Fruit fly (Drosophila melanogaster) whole organism, prepupa: ENCODE results near the gene Cyp313a3.
A peak's percentile ranks its signal among the peaks of the same experiment; 100 is the strongest.

Source experiments
- CG10669 ChIP-seq: fragments of 200-800 bp; sonication (Bioruptor generic); optimal IDR thresholded peaks from 3 replicates; lab custom pipeline; 2018; ENCODE audit warnings: missing biosample characterization, mild to moderate bottlenecking, missing genetic modification characterization, moderate library complexity
- CG11762 ChIP-seq: fragments of 200-800 bp; sonication (Bioruptor generic); optimal IDR thresholded peaks from 3 replicates; lab custom pipeline; 2016; ENCODE audit warnings: missing biosample characterization, missing genetic modification characterization; ENCODE audit not compliant: insufficient read depth
- CG11902 ChIP-seq: fragments of 200-800 bp; sonication (Bioruptor generic); optimal IDR thresholded peaks from 3 replicates; lab custom pipeline; 2016; ENCODE audit warnings: missing biosample characterization, missing genetic modification characterization
- CG15336 ChIP-seq: fragments of 200-800 bp; sonication (Bioruptor generic); IDR thresholded peaks from 2 replicates; pipeline ENCODE4 v1.3.6; 2022; ENCODE audit warnings: missing biosample characterization, missing genetic modification characterization
- CG1621 ChIP-seq: fragments of 200-800 bp; sonication (Bioruptor generic); optimal IDR thresholded peaks from 3 replicates; lab custom pipeline; 2018; ENCODE audit warnings: missing biosample characterization, mild to moderate bottlenecking, missing genetic modification characterization
- CG16779 ChIP-seq: fragments of 200-800 bp; sonication (Bioruptor generic); optimal IDR thresholded peaks from 3 replicates; lab custom pipeline; 2017; ENCODE audit warnings: missing biosample characterization, mild to moderate bottlenecking, missing genetic modification characterization
- CG3032 ChIP-seq: fragments of 200-800 bp; optimal IDR thresholded peaks from 2 replicates; lab custom pipeline; 2019; ENCODE audit warnings: missing biosample characterization, mild to moderate bottlenecking, missing genetic modification characterization, moderate library complexity
- CG31627 ChIP-seq: fragments of 200-800 bp; sonication (Bioruptor generic); optimal IDR thresholded peaks from 3 replicates; lab custom pipeline; 2016; ENCODE audit warnings: missing biosample characterization, missing genetic modification characterization
- CG32006 ChIP-seq: fragments of 200-800 bp; sonication (Bioruptor generic); optimal IDR thresholded peaks from 3 replicates; lab custom pipeline; 2017; ENCODE audit warnings: missing biosample characterization, mild to moderate bottlenecking, missing genetic modification characterization
- CG34406 ChIP-seq: fragments of 200-800 bp; sonication (Bioruptor generic); optimal IDR thresholded peaks from 3 replicates; lab custom pipeline; 2016; ENCODE audit warnings: missing biosample characterization, missing genetic modification characterization
- CG6163 ChIP-seq: fragments of 200-800 bp; sonication (Bioruptor generic); IDR thresholded peaks from 3 replicates; pipeline ENCODE4 v1.3.6; 2022; ENCODE audit warnings: missing biosample characterization, missing genetic modification characterization
- CG7368 ChIP-seq: fragments of 200-800 bp; sonication (Bioruptor generic); optimal IDR thresholded peaks from 3 replicates; lab custom pipeline; 2016; ENCODE audit warnings: missing biosample characterization, missing genetic modification characterization
- CG8119 ChIP-seq: fragments of 200-800 bp; sonication (Bioruptor generic); IDR thresholded peaks from 3 replicates; pipeline ENCODE4 v1.3.6; 2022; ENCODE audit warnings: missing biosample characterization, missing genetic modification characterization
- CG8319 ChIP-seq: fragments of 200-800 bp; sonication (Bioruptor generic); optimal IDR thresholded peaks from 3 replicates; lab custom pipeline; 2016; ENCODE audit warnings: missing biosample characterization, missing genetic modification characterization
- CG9139 ChIP-seq: fragments of 200-800 bp; sonication (Bioruptor generic); optimal IDR thresholded peaks from 3 replicates; lab custom pipeline; 2017; ENCODE audit warnings: missing biosample characterization, mild to moderate bottlenecking, missing genetic modification characterization
- Eip75B ChIP-seq: fragments of 200-800 bp; sonication (Bioruptor generic); optimal IDR thresholded peaks from 3 replicates; lab custom pipeline; 2016; ENCODE audit warnings: missing biosample characterization, missing genetic modification characterization
- Eip93F ChIP-seq: fragments of 200-800 bp; sonication (Bioruptor generic); optimal IDR thresholded peaks from 2 replicates; lab custom pipeline; 2016; ENCODE audit warnings: missing biosample characterization, mild to moderate bottlenecking, missing genetic modification characterization
- Gug ChIP-seq: fragments of 200-800 bp; sonication (Bioruptor generic); IDR thresholded peaks from 2 replicates; pipeline ENCODE4 v1.3.6; 2022; ENCODE audit warnings: missing biosample characterization, missing genetic modification characterization
- Hr38 ChIP-seq: sonication (Bioruptor generic); optimal IDR thresholded peaks from 2 replicates; lab custom pipeline; 2016; ENCODE audit warnings: missing biosample characterization, missing genetic modification characterization
- Hr4 ChIP-seq: fragments of 200-800 bp; sonication (Bioruptor generic); optimal IDR thresholded peaks from 3 replicates; lab custom pipeline; 2016; ENCODE audit warnings: missing biosample characterization, missing genetic modification characterization
- Lpt ChIP-seq: fragments of 200-800 bp; sonication (Bioruptor generic); optimal IDR thresholded peaks from 3 replicates; lab custom pipeline; 2016; ENCODE audit warnings: missing biosample characterization, missing genetic modification characterization
- OdsH ChIP-seq: fragments of 200-800 bp; sonication (Bioruptor generic); optimal IDR thresholded peaks from 3 replicates; lab custom pipeline; 2016; ENCODE audit warnings: missing biosample characterization, missing genetic modification characterization
- Sox102F ChIP-seq: fragments of 200-800 bp; sonication (Bioruptor generic); optimal IDR thresholded peaks from 2 replicates; lab custom pipeline; 2016; ENCODE audit warnings: missing biosample characterization, mild to moderate bottlenecking, missing genetic modification characterization
- Sox14 ChIP-seq: fragments of 200-800 bp; sonication (Bioruptor generic); optimal IDR thresholded peaks from 3 replicates; lab custom pipeline; 2016; ENCODE audit warnings: missing biosample characterization, missing genetic modification characterization
- Sox15 ChIP-seq: fragments of 200-800 bp; sonication (Bioruptor generic); optimal IDR thresholded peaks from 3 replicates; lab custom pipeline; 2016; ENCODE audit warnings: missing biosample characterization, missing genetic modification characterization
- achi ChIP-seq: fragments of 200-800 bp; sonication (Bioruptor generic); optimal IDR thresholded peaks from 3 replicates; lab custom pipeline; 2016; ENCODE audit warnings: missing biosample characterization, missing genetic modification characterization
- acj6 ChIP-seq: fragments of 200-800 bp; sonication (Bioruptor generic); optimal IDR thresholded peaks from 3 replicates; lab custom pipeline; 2016; ENCODE audit warnings: missing biosample characterization, missing genetic modification characterization
- dac ChIP-seq: fragments of 200-800 bp; sonication (Bioruptor generic); optimal IDR thresholded peaks from 2 replicates; lab custom pipeline; 2017; ENCODE audit warnings: missing biosample characterization, mild to moderate bottlenecking, missing genetic modification characterization
- dsx ChIP-seq: fragments of 200-800 bp; optimal IDR thresholded peaks from 3 replicates; lab custom pipeline; 2019; ENCODE audit warnings: missing biosample characterization, mild to moderate bottlenecking, missing genetic modification characterization, moderate library complexity; ENCODE audit not compliant: poor library complexity, severe bottlenecking
- esn ChIP-seq: fragments of 200-800 bp; sonication (Bioruptor generic); optimal IDR thresholded peaks from 2 replicates; lab custom pipeline; 2016; ENCODE audit warnings: missing biosample characterization, mild to moderate bottlenecking, missing genetic modification characterization, moderate library complexity
- fd59A ChIP-seq: fragments of 200-800 bp; sonication (Bioruptor generic); optimal IDR thresholded peaks from 2 replicates; lab custom pipeline; 2017; ENCODE audit warnings: missing biosample characterization, mild to moderate bottlenecking, missing genetic modification characterization, missing genetic modification reagents
- fd85E ChIP-seq: fragments of 200-800 bp; sonication (Bioruptor generic); optimal IDR thresholded peaks from 3 replicates; lab custom pipeline; 2016; ENCODE audit warnings: missing biosample characterization, missing genetic modification characterization
- fkh ChIP-seq: fragments of 200-800 bp; sonication (Bioruptor generic); optimal IDR thresholded peaks from 3 replicates; lab custom pipeline; 2017; ENCODE audit warnings: missing biosample characterization, mild to moderate bottlenecking, missing genetic modification characterization, moderate library complexity
- net ChIP-seq: fragments of 200-800 bp; sonication (Bioruptor generic); optimal IDR thresholded peaks from 3 replicates; lab custom pipeline; 2016; ENCODE audit warnings: missing biosample characterization, missing genetic modification characterization
- pdm3 ChIP-seq: fragments of 200-800 bp; sonication (Bioruptor generic); optimal IDR thresholded peaks from 3 replicates; lab custom pipeline; 2016; ENCODE audit warnings: missing biosample characterization, missing genetic modification characterization
- salr ChIP-seq, 2 experiments: fragments of 200-800 bp; sonication (Bioruptor generic); optimal IDR thresholded peaks; 3 replicates each; lab custom pipeline; 2016 to 2018; ENCODE audit warnings: missing biosample characterization in 2 of 2, missing genetic modification characterization in 2 of 2, mild to moderate bottlenecking in 1 of 2
- ss ChIP-seq, 2 experiments: fragments of 200-800 bp; sonication (Bioruptor generic); optimal IDR thresholded peaks; 2 replicates in 1 of 2; 3 replicates in 1 of 2; lab custom pipeline; 2017 to 2018; ENCODE audit warnings: mild to moderate bottlenecking in 2 of 2, missing biosample characterization in 2 of 2, missing genetic modification characterization in 2 of 2, moderate library complexity in 1 of 2
- svp ChIP-seq: fragments of 200-800 bp; sonication (Bioruptor generic); peaks from one replicate; lab custom pipeline; 2016; ENCODE audit warnings: missing biosample characterization, missing genetic modification characterization
- topi ChIP-seq: fragments of 200-800 bp; sonication (Bioruptor generic); optimal IDR thresholded peaks from 3 replicates; lab custom pipeline; 2016; ENCODE audit warnings: missing biosample characterization, missing genetic modification characterization

Gene Cyp313a3

dm6 chr3R:12232629-12233028 lies 6.4 kb downstream of the Cyp313a3 start, which contains the start of gene Pglym87:
TSS of gene Pglym87 (minus strand) at chr3R:12232729.
- TF ChIP-seq salr (GFP tag; optimal IDR thresholded peaks at IDR 0.05; lab: Kevin White, UChicago): no peak
- no peak for TF ChIP-seq Sox15 (GFP tag; lab: Kevin White, UChicago)
- no peak for TF ChIP-seq CG6163 (GFP tag; lab: Robert Waterston, UW)
- no peak for TF ChIP-seq topi
- no peak for TF ChIP-seq Eip75B (GFP tag; lab: Kevin White, UChicago)
- no peak for TF ChIP-seq Eip93F (GFP tag; lab: Kevin White, UChicago)
- TF ChIP-seq dac (GFP tag; lab: Kevin White, UChicago): no peak
- no peak for TF ChIP-seq CG11762 (GFP tag; lab: Kevin White, UChicago)

dm6 chr3R:12229113-12229512 lies 10.0 kb downstream of the Cyp313a3 start, which contains the start of gene CG3916:
TSS of gene CG3916 (plus strand) at chr3R:12229413.
- TF ChIP-seq svp (peak; percentile 48), OdsH (GFP tag; lab: Kevin White, UChicago) (no peak), CG31627 (no peak)

- TF ChIP-seq svp: peak; percentile 34
- TF ChIP-seq Eip75B (GFP tag; lab: Kevin White, UChicago): no peak
These were observed 12.8 kb downstream of the Cyp313a3 start, which contains the start of gene CG12256 for dm6 chr3R:12226239-12226638. TSS of gene CG12256 (minus strand) at chr3R:12226339.

dm6 chr3R:12224919-12225318 lies 14.1 kb downstream of the Cyp313a3 start, which contains the start of gene CG17404:
TSS of gene CG17404 (minus strand) at chr3R:12225019.
- TF ChIP-seq CG32006 (GFP tag; lab: Kevin White, UChicago): no peak
- TF ChIP-seq CG15336 (GFP tag; lab: Robert Waterston, UW): no peak
- no peak for TF ChIP-seq CG34406 (GFP tag; lab: Kevin White, UChicago)
- no peak for TF ChIP-seq ss (GFP tag; optimal IDR thresholded peaks at IDR 0.05; lab: Kevin White, UChicago)
- no peak for TF ChIP-seq OdsH (GFP tag; lab: Kevin White, UChicago)
- TF ChIP-seq CG1621 (tag; lab: Kevin White, UChicago): no peak
- TF ChIP-seq CG11902 (GFP tag; lab: Kevin White, UChicago): no peak
- TF ChIP-seq Hr38: no peak
- TF ChIP-seq fkh (GFP tag; lab: Kevin White, UChicago): no peak
- no peak for TF ChIP-seq fd59A
- no peak for TF ChIP-seq CG6163 (GFP tag; lab: Robert Waterston, UW)
- no peak for TF ChIP-seq net (GFP tag; lab: Kevin White, UChicago)
- TF ChIP-seq Sox15 (GFP tag; lab: Kevin White, UChicago): no peak
- no peak for TF ChIP-seq fd85E (GFP tag; lab: Kevin White, UChicago)
- TF ChIP-seq Lpt: no peak
- no peak for TF ChIP-seq dsx (GFP tag; lab: Kevin White, UChicago)
- TF ChIP-seq, all 60 proteins: peak for 0

dm6 chr3R:12222093-12222492 lies 17.0 kb downstream of the Cyp313a3 start, which contains the start of gene Rsbp15:
TSS of gene Rsbp15 (plus strand) at chr3R:12222387.
- TF ChIP-seq fd59A: no peak
- no peak for TF ChIP-seq CG32006 (GFP tag; lab: Kevin White, UChicago)
- no peak for TF ChIP-seq CG8319 (GFP tag; lab: Kevin White, UChicago)
- no peak for TF ChIP-seq esn (GFP tag; lab: Kevin White, UChicago)
- no peak for TF ChIP-seq CG9139 (GFP tag; lab: Kevin White, UChicago)
- no peak for TF ChIP-seq CG3032 (tag; lab: Kevin White, UChicago)
- TF ChIP-seq fd85E (GFP tag; lab: Kevin White, UChicago): no peak

- peak; percentile 89 for TF ChIP-seq OdsH (GFP tag; lab: Kevin White, UChicago)
- TF ChIP-seq Gug (GFP tag; lab: Robert Waterston, UW): peak; percentile 82
- peak; percentile 67 for TF ChIP-seq CG11902 (GFP tag; lab: Kevin White, UChicago)
- TF ChIP-seq Lpt: peak; percentile 82
- TF ChIP-seq Sox15 (GFP tag; lab: Kevin White, UChicago): peak; percentile 59
- TF ChIP-seq Sox102F: peak; percentile 82
- TF ChIP-seq pdm3: peak; percentile 89
- TF ChIP-seq CG16779 (tag; lab: Kevin White, UChicago): peak; percentile 61
- peak; percentile 86 for TF ChIP-seq CG32006 (GFP tag; lab: Kevin White, UChicago)
- peak; percentile 92 for TF ChIP-seq Hr4 (GFP tag; lab: Kevin White, UChicago)
- TF ChIP-seq CG7368 (GFP tag; lab: Kevin White, UChicago): peak; percentile 87
- peak; percentile 36 for TF ChIP-seq Hr38
- peak; percentile 82 for TF ChIP-seq CG3032 (tag; lab: Kevin White, UChicago)
- peak; percentile 88 for TF ChIP-seq Sox14 (GFP tag; lab: Kevin White, UChicago)
- peak; percentile 91 for TF ChIP-seq CG8119 (GFP tag; lab: Robert Waterston, UW)
- TF ChIP-seq acj6: peak; percentile 40
- peak; percentile 34 for TF ChIP-seq fd85E (GFP tag; lab: Kevin White, UChicago)
- peak; percentile 89 for TF ChIP-seq achi (GFP tag; lab: Kevin White, UChicago)
- peak; percentile 93 for TF ChIP-seq svp
- TF ChIP-seq CG10669 (GFP tag; lab: Kevin White, UChicago): peak; percentile 79
These were observed 17.6 kb downstream of the Cyp313a3 start, which contains the start of gene CG4860 for dm6 chr3R:12221366-12221916. TSS of gene CG4860 (minus strand) at chr3R:12221464.
